Fruit fly (Drosophila melanogaster) whole organism, prepupa: ENCODE data around the gene CG32444.

Source experiments
- Eip93F ChIP-seq: fragments of 200-800 bp; sonication (Bioruptor generic); optimal IDR thresholded peaks from 2 replicates; lab custom pipeline; 2016; ENCODE audit warnings: missing biosample characterization, mild to moderate bottlenecking, missing genetic modification characterization
- Met ChIP-seq: fragments of 200-800 bp; sonication (Bioruptor generic); optimal IDR thresholded peaks from 3 replicates; lab custom pipeline; 2016; ENCODE audit warnings: missing biosample characterization, missing genetic modification characterization

dm6 chr3L:21685753-21686152 lies 49.0 kb downstream of the CG32444 start:
- no peak for TF ChIP-seq Met (GFP tag; lab: Kevin White, UChicago)
- no peak for TF ChIP-seq Eip93F
